Fruit fly (Drosophila melanogaster) whole organism: ENCODE data around the gene btsz.

Experiments used
- CG8478 ChIP-seq: fragments of >200 bp; optimal IDR thresholded peaks from 2 replicates; lab custom pipeline; 2018; ENCODE audit warnings: inconsistent platforms
- Dll ChIP-seq: fragments of >200 bp; optimal IDR thresholded peaks from 2 replicates; lab custom pipeline; 2017
- EcR ChIP-seq, 2 experiments: fragments of >200 bp; optimal IDR thresholded peaks; 2 replicates each; lab custom pipeline; 2017; ENCODE audit warnings: missing biosample characterization in 2 of 2, missing genetic modification characterization in 2 of 2, missing genetic modification reagents in 2 of 2
- pan ChIP-seq: fragments of >200 bp; optimal IDR thresholded peaks from 2 replicates; lab custom pipeline; 2017
- psq ChIP-seq: fragments of >200 bp; optimal IDR thresholded peaks from 2 replicates; lab custom pipeline; 2017
- usp ChIP-seq: fragments of >200 bp; optimal IDR thresholded peaks from 2 replicates; lab custom pipeline; 2017; ENCODE audit warnings: missing biosample characterization, missing genetic modification characterization, mixed read lengths

DNA sequence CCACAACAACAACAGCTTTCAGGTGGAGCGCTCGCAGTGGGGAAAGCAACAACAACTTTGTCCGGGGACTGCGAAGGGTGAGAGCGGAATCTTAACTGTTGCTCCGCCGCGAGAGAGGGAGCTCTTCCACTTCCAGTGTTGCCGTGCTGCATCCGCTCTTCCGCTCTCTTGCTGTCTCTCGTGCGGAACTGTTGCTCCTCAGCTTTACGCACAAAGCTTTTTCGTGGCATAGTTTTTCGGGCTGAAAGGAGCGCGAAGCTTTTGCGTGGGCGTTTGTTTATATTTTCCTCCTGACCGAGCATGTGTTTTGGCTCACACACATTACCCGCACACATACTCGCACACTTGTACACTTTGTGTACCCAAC is 660 bp upstream of the btsz start:
- TF ChIP-seq Dll (lab: Kevin White, UChicago) = no peak
- TF ChIP-seq psq (lab: Kevin White, UChicago) = no peak
- no peak for TF ChIP-seq usp (GFP tag; lab: Kevin White, UChicago)
- TF ChIP-seq pan (lab: Kevin White, UChicago) = no peak
- no peak for TF ChIP-seq CG8478 (lab: Kevin White, UChicago)
- TF ChIP-seq EcR (GFP tag; optimal IDR thresholded peaks at IDR 0.05; lab: Kevin White, UChicago) = no peak
